Worm (Caenorhabditis elegans) whole organism, L4 larva: ENCODE data around the gene C18G1.7.

ENCODE experiments used
- D1046.2 ChIP-seq: fragments of 200-800 bp; sonication (Bioruptor generic); IDR thresholded peaks from 2 replicates; pipeline ENCODE4 v1.3.6; 2022; ENCODE audit warnings: missing genetic modification characterization, missing compliant biosample characterization
- F10B5.3 ChIP-seq: sonication (generic microtip); optimal IDR thresholded peaks from 2 replicates; lab custom pipeline; 2016; ENCODE audit warnings: mild to moderate bottlenecking, missing genetic modification characterization, missing compliant biosample characterization
- R02D3.7 ChIP-seq: fragments of 150-350 bp; sonication (generic microtip); optimal IDR thresholded peaks from 3 replicates; lab custom pipeline; 2014; ENCODE audit warnings: missing biosample characterization, missing genetic modification characterization
- T26A8.4 ChIP-seq: fragments of 200-800 bp; sonication (Bioruptor generic); IDR thresholded peaks from 2 replicates; pipeline ENCODE4 v1.3.6; 2022; ENCODE audit warnings: missing genetic modification characterization, missing compliant biosample characterization
- aha-1 ChIP-seq: fragments of 150-350 bp; peaks from one replicate; lab custom pipeline; 2014; ENCODE audit warnings: missing biosample characterization, missing genetic modification characterization
- ceh-62 ChIP-seq: sonication (generic microtip); optimal IDR thresholded peaks from 2 replicates; lab custom pipeline; 2017; ENCODE audit warnings: missing biosample characterization, missing genetic modification characterization
- ces-1 ChIP-seq: fragments of 150-350 bp; sonication (generic microtip); optimal IDR thresholded peaks from 4 replicates; lab custom pipeline; 2014; ENCODE audit warnings: missing biosample characterization, missing genetic modification reagents, missing genetic modification characterization
- daf-16 ChIP-seq, 3 experiments: sonication (generic microtip); optimal IDR thresholded peaks; 2 replicates each; lab custom pipeline; 2016 to 2017; ENCODE audit warnings: missing genetic modification characterization in 3 of 3, missing genetic modification reagents in 3 of 3, mild to moderate bottlenecking in 2 of 3, missing compliant biosample characterization in 2 of 3, missing biosample characterization in 1 of 3, moderate library complexity in 1 of 3
- dmd-6 ChIP-seq: fragments of 200-800 bp; sonication (Bioruptor generic); IDR thresholded peaks from 2 replicates; pipeline ENCODE4 v1.3.6; 2022; ENCODE audit warnings: missing genetic modification reagents, missing genetic modification characterization, missing compliant biosample characterization
- dmd-9 ChIP-seq: fragments of 200-800 bp; sonication (Bioruptor generic); IDR thresholded peaks from 2 replicates; pipeline ENCODE4 v1.3.6; 2022; ENCODE audit warnings: missing genetic modification reagents, missing genetic modification characterization, missing compliant biosample characterization
- dve-1 ChIP-seq: sonication (generic microtip); optimal IDR thresholded peaks from 2 replicates; lab custom pipeline; 2017; ENCODE audit warnings: antibody characterized with exemption, mild to moderate bottlenecking, missing genetic modification characterization, missing compliant biosample characterization; ENCODE audit not compliant: insufficient read depth
- fos-1 ChIP-seq: fragments of 150-350 bp; optimal IDR thresholded peaks from 2 replicates; lab custom pipeline; 2014; ENCODE audit warnings: missing biosample characterization, missing genetic modification characterization
- gei-8 ChIP-seq: fragments of 200-800 bp; sonication (Bioruptor generic); optimal IDR thresholded peaks from 2 replicates; lab custom pipeline; 2018; ENCODE audit warnings: mild to moderate bottlenecking, missing genetic modification characterization, missing compliant biosample characterization
- hlh-11 ChIP-seq: fragments of 200-800 bp; sonication (Bioruptor generic); optimal IDR thresholded peaks from 2 replicates; lab custom pipeline; 2018; ENCODE audit warnings: mild to moderate bottlenecking, missing genetic modification characterization, missing compliant biosample characterization
- hmg-1.1 ChIP-seq: fragments of 200-800 bp; sonication (Bioruptor generic); IDR thresholded peaks from 2 replicates; pipeline ENCODE4 v1.3.6; 2022; ENCODE audit warnings: missing genetic modification reagents, missing genetic modification characterization, missing compliant biosample characterization
- jun-1 ChIP-seq: fragments of 150-350 bp; optimal IDR thresholded peaks from 2 replicates; lab custom pipeline; 2014; ENCODE audit warnings: missing biosample characterization, missing genetic modification reagents, missing genetic modification characterization
- lin-1 ChIP-seq: fragments of 200-800 bp; sonication (Bioruptor generic); IDR thresholded peaks from 2 replicates; pipeline ENCODE4 v1.3.6; 2022; ENCODE audit warnings: missing genetic modification reagents, missing genetic modification characterization, missing compliant biosample characterization
- lin-39 ChIP-seq: fragments of 150-350 bp; optimal IDR thresholded peaks from 2 replicates; lab custom pipeline; 2014; ENCODE audit warnings: missing biosample characterization, missing genetic modification reagents, missing genetic modification characterization
- mdl-1 ChIP-seq, 2 experiments: fragments of 150-350 bp in 1 of 2; sonication (generic microtip) in 1 of 2; optimal IDR thresholded peaks; 2 replicates each; lab custom pipeline; 2014 to 2017; ENCODE audit warnings: missing biosample characterization in 2 of 2, missing genetic modification characterization in 2 of 2
- mxl-3 ChIP-seq: fragments of 200-800 bp; sonication (Bioruptor generic); optimal IDR thresholded peaks from 2 replicates; lab custom pipeline; 2018; ENCODE audit warnings: mild to moderate bottlenecking, missing genetic modification characterization, missing compliant biosample characterization
- nhr-111 ChIP-seq: fragments of 200-800 bp; sonication (Bioruptor generic); optimal IDR thresholded peaks from 2 replicates; lab custom pipeline; 2018; ENCODE audit warnings: mild to moderate bottlenecking, missing genetic modification characterization, missing compliant biosample characterization
- nhr-28 ChIP-seq: fragments of 150-350 bp; optimal IDR thresholded peaks from 2 replicates; lab custom pipeline; 2014; ENCODE audit warnings: missing biosample characterization, missing genetic modification characterization
- nhr-42 ChIP-seq: fragments of 200-800 bp; sonication (Bioruptor generic); IDR thresholded peaks from 2 replicates; pipeline ENCODE4 v1.3.6; 2022; ENCODE audit warnings: missing genetic modification characterization, missing compliant biosample characterization
- nhr-48 ChIP-seq: sonication (generic microtip); optimal IDR thresholded peaks from 2 replicates; lab custom pipeline; 2016; ENCODE audit warnings: mild to moderate bottlenecking, missing genetic modification characterization, missing compliant biosample characterization
- nhr-6 ChIP-seq: fragments of 150-350 bp; optimal IDR thresholded peaks from 2 replicates; lab custom pipeline; 2014; ENCODE audit warnings: missing biosample characterization, missing genetic modification characterization
- pha-4 ChIP-seq, 2 experiments: fragments of 150-350 bp in 1 of 2; fragments of 200-800 bp in 1 of 2; sonication (Bioruptor generic) in 1 of 2; IDR thresholded peaks in 1 of 2; optimal IDR thresholded peaks in 1 of 2; 2 replicates each; pipeline versions ENCODE4 v1.3.6 to Lab custom; 2014 to 2022; ENCODE audit warnings: missing genetic modification characterization in 2 of 2, missing genetic modification reagents in 2 of 2, missing biosample characterization in 1 of 2, missing compliant biosample characterization in 1 of 2
- pqm-1 ChIP-seq: sonication (generic microtip); optimal IDR thresholded peaks from 2 replicates; lab custom pipeline; 2017; ENCODE audit warnings: missing biosample characterization, missing genetic modification characterization
- saeg-2 ChIP-seq: fragments of 200-800 bp; sonication (Bioruptor generic); IDR thresholded peaks from 2 replicates; pipeline ENCODE4 v1.3.6; 2022; ENCODE audit warnings: missing genetic modification reagents, missing genetic modification characterization, missing compliant biosample characterization
- sdz-12 ChIP-seq: fragments of 200-800 bp; sonication (Bioruptor generic); optimal IDR thresholded peaks from 2 replicates; lab custom pipeline; 2018; ENCODE audit warnings: mild to moderate bottlenecking, missing genetic modification characterization, missing compliant biosample characterization
- snpc-4 ChIP-seq: fragments of 150-350 bp; optimal IDR thresholded peaks from 2 replicates; lab custom pipeline; 2014; ENCODE audit warnings: missing biosample characterization, missing genetic modification characterization
- tag-97 ChIP-seq: fragments of 200-800 bp; sonication (Bioruptor generic); IDR thresholded peaks from 2 replicates; pipeline ENCODE4 v1.3.6; 2022; ENCODE audit warnings: missing genetic modification characterization, missing compliant biosample characterization
- tra-1 ChIP-seq: fragments of 200-800 bp; sonication (Bioruptor generic); IDR thresholded peaks from 2 replicates; pipeline ENCODE4 v1.3.6; 2022; ENCODE audit warnings: missing genetic modification reagents, missing genetic modification characterization, missing compliant biosample characterization
- unc-39 ChIP-seq: sonication (generic microtip); optimal IDR thresholded peaks from 2 replicates; lab custom pipeline; 2017; ENCODE audit warnings: missing biosample characterization, missing genetic modification characterization
- unc-62 ChIP-seq, 3 experiments: fragments of 150-350 bp in 1 of 3; sonication (generic microtip); optimal IDR thresholded peaks in 2 of 3; peaks in 1 of 3; 1 replicate in 1 of 3; 2 replicates in 2 of 3; lab custom pipeline; 2014 to 2017; ENCODE audit warnings: missing biosample characterization in 3 of 3, missing genetic modification characterization in 3 of 3, missing genetic modification reagents in 3 of 3, missing genotype in 1 of 3
- vab-7 ChIP-seq: fragments of 200-800 bp; sonication (Bioruptor generic); IDR thresholded peaks from 2 replicates; pipeline ENCODE4 v1.3.6; 2022; ENCODE audit warnings: missing genetic modification reagents, missing genetic modification characterization, missing compliant biosample characterization

C18G1.7 gene

DNA sequence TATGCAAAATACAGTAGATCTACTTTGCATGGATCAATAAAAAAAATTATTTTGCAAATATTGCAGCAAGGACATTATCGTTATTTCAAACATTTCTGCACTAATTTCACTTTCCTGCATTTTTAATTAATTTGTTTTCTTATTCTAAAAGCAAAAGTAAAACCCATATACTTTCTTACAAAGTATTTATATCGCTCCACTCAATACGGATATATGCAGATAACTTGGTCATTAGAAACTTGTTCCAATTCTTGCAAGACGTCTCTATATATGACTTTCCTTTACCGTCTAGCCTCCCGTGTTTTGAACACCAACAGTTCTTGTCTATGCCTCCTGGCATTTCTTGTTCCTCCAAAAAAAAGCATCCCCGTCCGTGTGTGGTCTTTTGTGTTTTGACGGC is 34.9 kb upstream of the C18G1.7 start, which contains the start of gene oac-24:
TSS of gene oac-24 (plus strand) at position 301 of the 400 bp plus-strand sequence.
- no peak for TF ChIP-seq pha-4 (GFP tag; IDR thresholded peaks at IDR 0.05; lab: Robert Waterston, UW)
- TF ChIP-seq pha-4 (tag; optimal IDR thresholded peaks at IDR 0.05; lab: Kevin White, UChicago): no peak
- TF ChIP-seq ceh-62: no peak
- TF ChIP-seq fos-1 (tag; lab: Kevin White, UChicago): no peak
- no peak for TF ChIP-seq lin-39 (tag; lab: Kevin White, UChicago)
- no peak for TF ChIP-seq R02D3.7 (tag; lab: Kevin White, UChicago)
- no peak for TF ChIP-seq hmg-1.1
- no peak for TF ChIP-seq tra-1 (GFP tag; lab: Robert Waterston, UW)
- TF ChIP-seq D1046.2 (GFP tag; lab: Robert Waterston, UW): no peak
- no peak for TF ChIP-seq unc-39 (tag; lab: Kevin White, UChicago)
- no peak for TF ChIP-seq F10B5.3 (tag; lab: Kevin White, UChicago)
- no peak for TF ChIP-seq mxl-3
- TF ChIP-seq nhr-48 (tag; lab: Kevin White, UChicago): no peak
- no peak for TF ChIP-seq vab-7 (GFP tag; lab: Robert Waterston, UW)
- TF ChIP-seq jun-1 (tag; lab: Kevin White, UChicago): no peak
- no peak for TF ChIP-seq daf-16 (GFP tag; optimal IDR thresholded peaks at IDR 0.05; lab: Kevin White, UChicago)
- TF ChIP-seq daf-16 (tag; optimal IDR thresholded peaks at IDR 0.05; lab: Kevin White, UChicago): no peak
- no peak for TF ChIP-seq saeg-2 (GFP tag; lab: Robert Waterston, UW)
- no peak for TF ChIP-seq T26A8.4 (GFP tag; lab: Robert Waterston, UW)
- TF ChIP-seq tag-97: no peak
- no peak for TF ChIP-seq dmd-9
- TF ChIP-seq, all 104 proteins: peak for 0

- TF ChIP-seq lin-1 (no peak), daf-16 (GFP tag; optimal IDR thresholded peaks at IDR 0.05; lab: Kevin White, UChicago) (no peak), daf-16 (tag; optimal IDR thresholded peaks at IDR 0.05; lab: Kevin White, UChicago) (peak; percentile 35), gei-8 (GFP tag; lab: Kevin White, UChicago) (no peak), dve-1 (tag; lab: Kevin White, UChicago) (peak; percentile 75), nhr-42 (GFP tag; lab: Robert Waterston, UW) (no peak), mxl-3 (peak; percentile 30), nhr-28 (tag; lab: Kevin White, UChicago) (peak; percentile 92), nhr-111 (GFP tag; lab: Kevin White, UChicago) (no peak), mdl-1 (tag; optimal IDR thresholded peaks at IDR 0.05; lab: Kevin White, UChicago) (peak in 1 of 2 experiments; percentile 29), aha-1 (tag; lab: Kevin White, UChicago) (peak; percentile 61), pqm-1 (peak; percentile 56), dmd-6 (peak; percentile 50)
These were observed 25.4 kb upstream of the C18G1.7 start, which contains the start of gene prx-6 for ce11 chrV:4719965-4720364. Gene prx-6, minus strand, starts transcription at chrV:4720093.

DNA sequence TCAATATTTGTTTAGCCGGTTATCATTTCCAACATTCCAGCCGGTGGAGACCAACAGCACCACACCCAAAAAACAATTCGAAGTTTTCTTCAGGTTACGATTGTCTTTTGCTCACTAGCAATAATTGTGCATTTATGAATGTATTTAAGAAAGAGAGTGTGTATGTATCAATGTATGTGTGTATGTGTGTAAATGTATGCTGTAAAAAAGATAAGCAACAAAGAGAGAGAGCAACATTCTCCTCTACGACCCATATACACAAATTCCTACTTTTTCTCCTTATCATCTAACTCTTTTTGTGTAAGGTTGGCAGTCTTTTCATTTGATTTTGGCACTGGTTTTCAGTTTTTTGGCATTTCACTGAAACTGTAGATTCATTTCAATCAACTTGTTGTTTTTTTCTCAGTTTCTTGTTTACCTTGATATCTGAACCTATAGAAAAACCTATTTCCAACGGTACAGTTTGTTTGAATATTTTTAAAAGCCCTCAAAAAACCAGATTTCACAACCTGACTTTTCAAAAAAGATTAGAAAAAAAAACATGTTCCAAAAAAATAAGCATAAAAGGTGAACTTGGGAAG is 24.4 kb upstream of the C18G1.7 start:
- TF ChIP-seq dmd-6: peak; percentile 47
- no peak for TF ChIP-seq daf-16 (GFP tag; optimal IDR thresholded peaks at IDR 0.05; lab: Kevin White, UChicago)
- peak; percentile 79 for TF ChIP-seq daf-16 (tag; optimal IDR thresholded peaks at IDR 0.05; lab: Kevin White, UChicago)
- TF ChIP-seq nhr-6 (tag; lab: Kevin White, UChicago): peak; percentile 2
- no peak for TF ChIP-seq ces-1
- TF ChIP-seq snpc-4: no peak
- peak; percentile 97 for TF ChIP-seq pqm-1
- peak; percentile 50 for TF ChIP-seq hlh-11 (tag; lab: Kevin White, UChicago)
- peak; percentile 88 for TF ChIP-seq nhr-28 (tag; lab: Kevin White, UChicago)
- peak in 1 of 2 experiments; percentile 97 for TF ChIP-seq unc-62 (GFP tag; optimal IDR thresholded peaks at IDR 0.05 in 1 of 2; lab: Kevin White, UChicago)
- TF ChIP-seq unc-62 (tag; optimal IDR thresholded peaks at IDR 0.05; lab: Kevin White, UChicago): no peak
- peak; percentile 21 for TF ChIP-seq dve-1 (tag; lab: Kevin White, UChicago)
- no peak for TF ChIP-seq sdz-12 (GFP tag; lab: Kevin White, UChicago)
